Fruit fly (Drosophila melanogaster) Kc167 (cell line): Measurements from ENCODE around the gene Acp24A4.

Experiments
- Myc ChIP-seq: fragments of >200 bp; optimal IDR thresholded peaks from 2 replicates; lab custom pipeline; 2017; ENCODE audit warnings: missing external identifiers
- Sin3A ChIP-seq: fragments of >200 bp; optimal IDR thresholded peaks from 2 replicates; lab custom pipeline; 2018; ENCODE audit warnings: missing external identifiers
- h ChIP-seq: fragments of >200 bp; optimal IDR thresholded peaks from 3 replicates; lab custom pipeline; 2018; ENCODE audit warnings: missing external identifiers
- insv ChIP-seq: fragments of >200 bp; optimal IDR thresholded peaks from 3 replicates; lab custom pipeline; 2018; ENCODE audit warnings: missing external identifiers
- psq ChIP-seq: fragments of >200 bp; optimal IDR thresholded peaks from 2 replicates; lab custom pipeline; 2017; ENCODE audit warnings: missing external identifiers
- ttk ChIP-seq: sonication (Bioruptor generic); optimal IDR thresholded peaks from 2 replicates; lab custom pipeline; 2017; ENCODE audit warnings: missing external identifiers

DNA sequence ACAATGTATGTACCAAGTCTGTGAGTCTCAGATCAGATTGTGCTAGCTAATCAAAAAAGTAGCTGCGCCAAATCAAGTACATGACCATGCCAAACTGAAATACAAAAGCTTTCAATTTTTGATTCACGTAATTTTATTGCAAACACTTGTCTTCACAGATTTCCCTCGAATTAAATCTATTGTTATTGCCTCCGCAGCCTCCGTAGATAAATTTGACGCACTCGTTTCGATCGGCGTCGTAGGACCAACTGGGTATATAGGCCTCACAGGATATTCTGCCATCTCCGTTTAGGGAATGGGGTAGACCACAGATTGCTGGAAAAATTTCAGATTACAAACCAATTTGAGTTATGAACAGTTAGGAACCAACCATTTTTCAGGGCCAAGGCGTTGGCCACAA lies 1.2 kb upstream of the Acp24A4 start, which contains the start of gene CG43165:
- TF ChIP-seq psq (lab: Kevin White, UChicago) (no peak), insv (lab: Kevin White, UChicago) (no peak), ttk (lab: Kevin White, UChicago) (no peak), h (lab: Kevin White, UChicago) (no peak), Sin3A (lab: Kevin White, UChicago) (no peak), Myc (lab: Kevin White, UChicago) (no peak)
